Worm (Caenorhabditis elegans): Measurements from ENCODE around the gene elks-1.

DNA sequence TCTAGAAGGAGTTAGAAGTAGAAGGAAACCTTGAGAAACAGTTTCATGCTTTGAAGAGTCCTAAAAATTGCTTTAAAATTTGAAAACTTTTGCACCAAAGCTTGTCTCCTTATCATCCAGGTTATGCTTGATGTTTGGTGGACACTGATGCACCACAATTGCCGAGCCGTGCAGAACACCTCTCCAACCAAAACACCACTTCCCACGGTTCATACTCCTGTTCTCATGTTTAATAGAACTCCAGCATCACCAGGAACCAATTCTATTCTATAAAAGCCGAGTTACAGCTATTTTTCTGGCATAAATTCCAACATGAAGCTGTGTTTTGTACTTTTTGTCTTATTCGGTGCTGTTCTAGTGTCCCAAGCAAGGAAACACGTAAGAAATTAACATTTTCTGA lies 8.7 kb downstream of the elks-1 start, which contains the start of gene F42A6.2:
- TF ChIP-seq nhr-237 (tag; optimal IDR thresholded peaks at IDR 0.05): no peak
- no peak for TF ChIP-seq dpl-1 (GFP tag; optimal IDR thresholded peaks at IDR 0.05)
- no peak for TF ChIP-seq ceh-82 (tag; optimal IDR thresholded peaks at IDR 0.05)
- no peak for TF ChIP-seq aly-2 (tag; optimal IDR thresholded peaks at IDR 0.05)
- TF ChIP-seq fos-1 (tag; optimal IDR thresholded peaks at IDR 0.05): no peak
- TF ChIP-seq fkh-10 (GFP tag; optimal IDR thresholded peaks at IDR 0.05): no peak
- no peak for TF ChIP-seq skn-1 (tag; optimal IDR thresholded peaks at IDR 0.05)
- no peak for TF ChIP-seq lin-35 (GFP tag; optimal IDR thresholded peaks at IDR 0.05)
